Worm (Caenorhabditis elegans): ENCODE measurements around the gene nep-3.

ce11 chrII:3877127-3877526, at the start of gene nep-3:
- no peak for TF ChIP-seq flt-1 (GFP tag; IDR thresholded peaks at IDR 0.05)
- TF ChIP-seq ztf-23 (GFP tag; IDR thresholded peaks at IDR 0.05): no peak
- no peak for TF ChIP-seq cog-1 (tag; optimal IDR thresholded peaks at IDR 0.05)
- no peak for TF ChIP-seq med-1 (GFP tag; optimal IDR thresholded peaks at IDR 0.05; ENCODE audit: insufficient read depth)
- no peak for TF ChIP-seq ref-1 (GFP tag; conservative IDR thresholded peaks at IDR 0.05)
- no peak for TF ChIP-seq T22C8.4 (GFP tag; IDR thresholded peaks at IDR 0.05)
- no peak for TF ChIP-seq klf-2 (GFP tag; conservative IDR thresholded peaks at IDR 0.05)

All from whole organism, midembryonic.